Worm (Caenorhabditis elegans) whole organism, young adult: ENCODE data around the gene T07D3.4.

Source experiments
- C17E4.6 ChIP-seq: fragments of 200-800 bp; sonication (Bioruptor generic); IDR thresholded peaks from 2 replicates; pipeline ENCODE4 v1.3.6; 2022; ENCODE audit warnings: missing genetic modification reagents, missing genetic modification characterization, missing compliant biosample characterization
- F57A8.1 ChIP-seq: fragments of 200-800 bp; sonication (Bioruptor generic); optimal IDR thresholded peaks from 2 replicates; lab custom pipeline; 2018; ENCODE audit warnings: mild to moderate bottlenecking, missing genetic modification characterization, moderate library complexity, missing compliant biosample characterization
- Y53F4B.3 ChIP-seq: fragments of 200-800 bp; sonication (Bioruptor generic); IDR thresholded peaks from 2 replicates; pipeline ENCODE4 v1.3.6; 2022; ENCODE audit warnings: missing genetic modification reagents, missing genetic modification characterization, missing compliant biosample characterization
- lir-1 ChIP-seq: fragments of 200-800 bp; sonication (Bioruptor generic); conservative IDR thresholded peaks from 2 replicates; pipeline ENCODE4 v1.3.6; 2022; ENCODE audit warnings: missing genetic modification reagents, missing genetic modification characterization, missing compliant biosample characterization

- TF ChIP-seq Y53F4B.3 (GFP tag; lab: Robert Waterston, UW), result no peak
- TF ChIP-seq C17E4.6 (GFP tag; lab: Robert Waterston, UW), result no peak
- no peak for TF ChIP-seq lir-1 (GFP tag; lab: Robert Waterston, UW)
- TF ChIP-seq F57A8.1 (GFP tag; lab: Kevin White, UChicago), result no peak
These were observed 26.5 kb upstream of the T07D3.4 start, which contains the start of gene Y46B2A.4 for ce11 chrII:861564-861963.
